Worm (Caenorhabditis elegans): ENCODE results near the gene cdk-4.

Gene cdk-4

DNA sequence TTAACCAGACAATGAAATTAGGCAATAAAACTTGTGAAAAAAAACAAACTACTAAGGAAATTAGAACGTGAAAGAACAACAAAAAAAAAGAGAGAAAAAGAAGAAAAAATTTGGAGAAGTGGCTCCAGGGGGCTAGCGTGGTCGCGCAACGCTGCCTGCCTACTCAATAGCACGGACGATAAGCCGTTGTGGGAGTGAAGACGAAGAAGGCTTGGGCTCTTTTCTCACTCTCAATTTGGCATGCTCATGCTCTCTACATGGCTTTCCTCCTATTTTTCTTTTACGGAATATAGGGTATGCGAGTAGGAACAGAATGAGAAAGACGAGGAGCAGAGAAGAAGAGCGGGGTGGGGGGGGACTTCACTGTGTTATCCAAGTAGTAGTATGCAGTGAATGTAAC is 16.4 kb downstream of the cdk-4 start:
- TF ChIP-seq hmg-1.1 (GFP tag; IDR thresholded peaks at IDR 0.05) (peak; percentile 73), hlh-30 (tag; optimal IDR thresholded peaks at IDR 0.05; ENCODE audit: insufficient read depth) (peak; percentile 12), F37D6.2 (tag; optimal IDR thresholded peaks at IDR 0.05) (peak; percentile 39), ceh-62 (tag; optimal IDR thresholded peaks at IDR 0.05) (no peak), fkh-10 (GFP tag; optimal IDR thresholded peaks at IDR 0.05) (peak; percentile 18), lsy-2 (tag; optimal IDR thresholded peaks at IDR 0.05) (peak in 1 of 2 experiments; percentile 7), hif-1 (tag; optimal IDR thresholded peaks at IDR 0.05) (peak in 1 of 2 experiments; percentile 29), rbr-2 (tag; optimal IDR thresholded peaks at IDR 0.05) (peak; percentile 72), mep-1 (tag; optimal IDR thresholded peaks at IDR 0.05) (peak; percentile 35), lin-38 (GFP tag; IDR thresholded peaks at IDR 0.05) (no peak), dmd-6 (GFP tag; IDR thresholded peaks at IDR 0.05) (no peak)

DNA sequence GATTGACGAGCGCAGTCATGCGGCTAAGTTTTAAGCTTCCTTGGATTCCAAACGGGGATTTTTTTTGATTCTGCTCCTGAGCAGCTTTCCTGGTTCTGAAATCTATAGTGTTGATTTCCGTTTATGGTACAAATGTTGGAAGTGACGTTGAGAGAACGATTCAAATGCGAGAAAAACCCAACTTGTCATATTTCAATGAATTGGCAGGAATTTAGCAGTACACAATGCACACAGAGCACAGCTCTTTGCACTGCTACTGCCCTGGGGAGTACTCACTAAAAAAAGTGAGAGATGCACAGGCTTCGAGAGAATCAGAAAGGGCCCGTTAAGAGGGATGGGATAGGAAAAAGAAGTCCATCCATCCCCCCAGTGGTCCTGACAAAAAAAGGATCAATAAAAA is 18.1 kb downstream of the cdk-4 start, which contains the start of gene sad-1:
sad-1 (minus strand) TSS at position 101 of the 400 bp plus-strand sequence.
- TF ChIP-seq nhr-48 (tag; optimal IDR thresholded peaks at IDR 0.05), result no peak
- TF ChIP-seq dpl-1 (GFP tag; optimal IDR thresholded peaks at IDR 0.05), result no peak
- TF ChIP-seq daf-12 (tag; optimal IDR thresholded peaks at IDR 0.05), result no peak
- TF ChIP-seq Y105C5A.15 (GFP tag; IDR thresholded peaks at IDR 0.05), result no peak
- TF ChIP-seq hmg-1.1 (GFP tag; IDR thresholded peaks at IDR 0.05), result peak; percentile 43; the same call in 1 of the 2 replicates
- peak; percentile 53 for TF ChIP-seq aha-1 (tag)
- 0 out of 2 replicates have a peak, but pooled peaks have one; percentile 40 for TF ChIP-seq dmd-9 (GFP tag; IDR thresholded peaks at IDR 0.05)
- TF ChIP-seq lin-13 (GFP tag; optimal IDR thresholded peaks at IDR 0.05), result no peak
- no peak for TF ChIP-seq F37D6.2 (tag; optimal IDR thresholded peaks at IDR 0.05)
- TF ChIP-seq spr-1 (tag; optimal IDR thresholded peaks at IDR 0.05), result no peak
- TF ChIP-seq F26F4.8 (GFP tag; conservative IDR thresholded peaks at IDR 0.05), result no peak
- no peak for TF ChIP-seq ceh-62 (tag; optimal IDR thresholded peaks at IDR 0.05)
- TF ChIP-seq lin-1 (GFP tag; IDR thresholded peaks at IDR 0.05), result no peak
- TF ChIP-seq nhr-28 (tag; optimal IDR thresholded peaks at IDR 0.05), result no peak

DNA sequence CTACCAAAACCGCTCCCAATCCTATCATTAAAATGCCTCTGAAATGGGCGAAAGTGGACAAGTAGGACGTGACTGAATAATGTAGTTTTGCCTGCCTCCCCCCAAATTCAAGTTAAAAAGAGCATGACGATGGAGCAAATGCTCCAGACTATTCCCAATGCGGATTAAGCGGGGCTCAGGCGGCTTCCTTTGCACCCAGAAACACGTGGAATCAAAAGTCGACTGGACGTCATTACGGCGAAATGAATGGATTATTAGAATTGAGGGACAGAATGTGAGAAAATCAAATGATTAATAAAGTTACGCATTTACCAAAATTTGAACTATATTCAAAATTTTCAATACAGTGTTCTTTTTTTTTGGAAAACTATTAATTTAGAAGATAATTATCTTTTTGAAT is 18.8 kb downstream of the cdk-4 start:
- TF ChIP-seq sdz-12 (GFP tag; optimal IDR thresholded peaks at IDR 0.05) (no peak), hlh-30 (tag; optimal IDR thresholded peaks at IDR 0.05; ENCODE audit: insufficient read depth) (peak; percentile 42)

DNA sequence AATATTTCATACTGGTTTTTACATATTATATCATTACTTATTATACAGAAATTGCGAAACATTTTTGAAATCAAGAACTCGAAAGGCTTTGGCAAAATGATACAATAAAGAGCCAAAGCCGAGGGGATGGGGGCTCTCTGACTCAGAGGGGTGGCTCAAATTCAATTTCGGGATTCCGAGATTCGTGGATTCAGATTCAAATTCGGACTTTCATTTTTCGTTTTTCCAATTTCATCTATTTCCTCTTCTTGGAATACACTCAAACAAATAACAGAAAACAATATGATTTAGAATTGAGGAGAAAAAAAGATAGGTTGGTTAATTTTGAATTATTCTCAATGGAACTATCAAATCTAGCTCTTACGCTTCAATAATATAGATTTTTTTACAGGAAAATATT is 19.6 kb downstream of the cdk-4 start:
- TF ChIP-seq lsy-2 (tag; optimal IDR thresholded peaks at IDR 0.05), result peak in 1 of 2 experiments; percentile 5
- TF ChIP-seq zfp-2 (tag; optimal IDR thresholded peaks at IDR 0.05), result no peak
- no peak for TF ChIP-seq snpc-4 (tag; optimal IDR thresholded peaks at IDR 0.05)
- no peak for TF ChIP-seq zag-1 (tag; optimal IDR thresholded peaks at IDR 0.05)
- TF ChIP-seq egl-43 (GFP tag; IDR thresholded peaks at IDR 0.05), result no peak
- TF ChIP-seq daf-16 (GFP tag; optimal IDR thresholded peaks at IDR 0.05), result no peak
- no peak for TF ChIP-seq daf-16 (tag; optimal IDR thresholded peaks at IDR 0.05)
- no peak for TF ChIP-seq lin-39 (tag; optimal IDR thresholded peaks at IDR 0.05)
- no peak for TF ChIP-seq dpl-1 (GFP tag; optimal IDR thresholded peaks at IDR 0.05)
- no peak for TF ChIP-seq sdz-12 (GFP tag; optimal IDR thresholded peaks at IDR 0.05)
- TF ChIP-seq php-3 (GFP tag; IDR thresholded peaks at IDR 0.05), result no peak
- TF ChIP-seq nhr-41 (GFP tag; IDR thresholded peaks at IDR 0.05), result no peak
- TF ChIP-seq nhr-42 (GFP tag; IDR thresholded peaks at IDR 0.05), result no peak
- TF ChIP-seq rbr-2 (tag; optimal IDR thresholded peaks at IDR 0.05), result no peak
- no peak for TF ChIP-seq daf-8 (GFP tag; IDR thresholded peaks at IDR 0.05)
- 0 out of 2 replicates have a peak, but pooled peaks have one; percentile 25 for TF ChIP-seq ctbp-1 (GFP tag; IDR thresholded peaks at IDR 0.05)
- no peak for TF ChIP-seq dve-1 (tag; optimal IDR thresholded peaks at IDR 0.05; ENCODE audit: insufficient read depth)
- peak; percentile 76 for TF ChIP-seq ces-1 (GFP tag; optimal IDR thresholded peaks at IDR 0.05)
- TF ChIP-seq fkh-10 (GFP tag; optimal IDR thresholded peaks at IDR 0.05), result peak; percentile 71
- no peak for TF ChIP-seq madf-9 (GFP tag; conservative IDR thresholded peaks at IDR 0.05)

Data from whole organism, L4 larva.